Fruit fly (Drosophila melanogaster): ENCODE data around the gene CG13856.

The CG13856 gene

DNA sequence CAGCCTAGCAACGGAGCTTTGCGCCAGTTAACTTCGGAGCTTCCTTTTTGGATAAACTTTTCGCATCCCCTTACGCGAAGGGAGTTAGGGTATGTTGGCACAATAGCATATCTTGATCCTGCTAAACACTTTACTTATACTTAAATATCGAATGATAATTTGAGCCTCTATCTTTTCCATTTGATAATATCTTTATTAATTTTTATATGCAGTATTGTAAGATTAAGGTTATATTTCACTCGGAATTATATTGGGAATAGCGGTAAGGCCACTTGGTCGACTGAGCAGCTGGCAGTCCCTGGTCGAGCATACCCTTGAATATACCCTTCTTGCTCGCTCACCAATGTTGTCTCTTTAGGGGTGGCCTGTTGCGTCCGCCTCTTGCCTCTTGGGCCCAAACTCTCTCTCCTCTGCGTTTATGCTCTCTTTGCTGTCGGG lies 33.7 kb upstream of the CG13856 start (continued):
- peak; percentile 63 for TF ChIP-seq ind (GFP tag; optimal IDR thresholded peaks at IDR 0.05)
- no peak for TF ChIP-seq CG7987 (GFP tag; optimal IDR thresholded peaks at IDR 0.05)
- peak; percentile 61 for TF ChIP-seq Adf1 (GFP tag; IDR thresholded peaks at IDR 0.05)
- no peak for TF ChIP-seq CG10431 (GFP tag; optimal IDR thresholded peaks at IDR 0.05)
- TF ChIP-seq D (optimal IDR thresholded peaks at IDR 0.05) = no peak
- peak; percentile 41 for TF ChIP-seq D (GFP tag; optimal IDR thresholded peaks at IDR 0.05)
- peak; percentile 78 for TF ChIP-seq lmd (GFP tag; IDR thresholded peaks at IDR 0.05)
- peak; percentile 68 for TF ChIP-seq CG34422 (GFP tag; IDR thresholded peaks at IDR 0.05)
- peak; percentile 7; the same call in 1 of the 2 replicates for TF ChIP-seq CG10321 (GFP tag; IDR thresholded peaks at IDR 0.05)
- TF ChIP-seq CG15479 (GFP tag; optimal IDR thresholded peaks at IDR 0.05) = no peak
- peak; percentile 60 for TF ChIP-seq CG9437 (GFP tag; optimal IDR thresholded peaks at IDR 0.05)
- TF ChIP-seq CG9797 (GFP tag; optimal IDR thresholded peaks at IDR 0.05) = no peak
- TF ChIP-seq eyg (GFP tag; optimal IDR thresholded peaks at IDR 0.05) = peak; percentile 45
- peak; percentile 37 for TF ChIP-seq Hsf (GFP tag; optimal IDR thresholded peaks at IDR 0.05)
- no peak for TF ChIP-seq CG15073 (GFP tag; optimal IDR thresholded peaks at IDR 0.05)
- TF ChIP-seq Lim3 (GFP tag; IDR thresholded peaks at IDR 0.05) = peak; percentile 31; the same call in 1 of the 2 replicates
- peak in 1 of 2 experiments; percentile 13 for TF ChIP-seq chif (GFP tag; optimal IDR thresholded peaks at IDR 0.05)
- TF ChIP-seq H2.0 (GFP tag; IDR thresholded peaks at IDR 0.05) = peak; percentile 83
- no peak for TF ChIP-seq Atf-2 (GFP tag; optimal IDR thresholded peaks at IDR 0.05)
- TF ChIP-seq CG17612 (GFP tag; IDR thresholded peaks at IDR 0.05) = peak; percentile 29; the same call in 1 of the 2 replicates
- TF ChIP-seq CG2875 (GFP tag; optimal IDR thresholded peaks at IDR 0.05) = no peak
- TF ChIP-seq chm (GFP tag; IDR thresholded peaks at IDR 0.05) = peak; percentile 77
- no peak for TF ChIP-seq Doc3 (GFP tag; IDR thresholded peaks at IDR 0.05; ENCODE audit: partially characterized antibody)
- TF ChIP-seq CG6765 (GFP tag; optimal IDR thresholded peaks at IDR 0.05) = no peak
- peak; percentile 13 for TF ChIP-seq dmrt11E (tag; optimal IDR thresholded peaks at IDR 0.05)
- no peak for TF ChIP-seq sna (GFP tag; IDR thresholded peaks at IDR 0.05; ENCODE audit: partially characterized antibody)
- peak; percentile 37 for TF ChIP-seq pnt (GFP tag; optimal IDR thresholded peaks at IDR 0.05)
- TF ChIP-seq slbo (GFP tag; IDR thresholded peaks at IDR 0.05) = peak; percentile 92
- peak; percentile 56 for TF ChIP-seq Xbp1 (GFP tag; optimal IDR thresholded peaks at IDR 0.05)
- TF ChIP-seq CG7271 (tag; optimal IDR thresholded peaks at IDR 0.05) = no peak
- TF ChIP-seq CG8924 (tag; optimal IDR thresholded peaks at IDR 0.05) = peak; percentile 67
- TF ChIP-seq CG1602 (GFP tag; optimal IDR thresholded peaks at IDR 0.05) = peak; percentile 24
- peak; percentile 55 for TF ChIP-seq ttk (GFP tag; IDR thresholded peaks at IDR 0.05)
- TF ChIP-seq C15 (GFP tag; IDR thresholded peaks at IDR 0.05) = 0 out of 3 replicates have a peak, but pooled peaks have one; percentile 49
- peak; percentile 29 for TF ChIP-seq CG15696 (tag; optimal IDR thresholded peaks at IDR 0.05)
- TF ChIP-seq CG13296 (GFP tag; optimal IDR thresholded peaks at IDR 0.05) = peak; percentile 59
- peak; percentile 65 for TF ChIP-seq bcd (GFP tag; optimal IDR thresholded peaks at IDR 0.05)
- no peak for TF ChIP-seq exex (tag; optimal IDR thresholded peaks at IDR 0.05)
- no peak for TF ChIP-seq Mad (GFP tag; optimal IDR thresholded peaks at IDR 0.05)

DNA sequence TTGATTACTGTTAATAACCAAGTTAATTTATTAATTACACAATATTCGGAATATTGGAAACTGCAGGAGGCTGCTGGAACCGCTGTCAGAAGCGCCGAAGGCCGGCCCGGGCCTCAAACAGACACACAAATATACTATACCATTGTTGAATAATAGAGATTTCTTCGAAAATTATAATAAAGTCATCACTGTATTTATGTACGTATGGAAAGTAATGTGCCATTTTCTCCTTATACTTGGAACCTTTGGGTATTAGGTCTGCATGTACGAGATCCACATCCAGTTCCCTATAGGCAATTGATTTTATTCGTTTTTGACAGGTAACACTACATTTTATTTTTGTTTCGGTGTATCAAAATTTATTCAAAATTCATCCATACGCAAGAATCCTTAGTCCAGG lies 29.9 kb upstream of the CG13856 start, which contains the start of gene CG7069:
TSS of gene CG7069 (plus strand) at position 301 of the 400 bp plus-strand sequence.
- peak; percentile 0 for TF ChIP-seq sens (GFP tag)
- no peak for TF ChIP-seq CG3847 (GFP tag; IDR thresholded peaks at IDR 0.05)
